Worm (Caenorhabditis elegans): ENCODE results near the gene fbxa-15.

- TF ChIP-seq unc-62 (GFP tag; optimal IDR thresholded peaks at IDR 0.05): no peak
- TF ChIP-seq nhr-11 (tag; optimal IDR thresholded peaks at IDR 0.05): no peak
- TF ChIP-seq nfya-1 (tag; optimal IDR thresholded peaks at IDR 0.05; ENCODE audit: insufficient read depth): no peak
- TF ChIP-seq elt-2 (tag; optimal IDR thresholded peaks at IDR 0.05): peak; percentile 75
- no peak for TF ChIP-seq ztf-11 (tag; optimal IDR thresholded peaks at IDR 0.05)
- peak; percentile 31 for TF ChIP-seq jun-1 (tag; optimal IDR thresholded peaks at IDR 0.05)
- TF ChIP-seq nhr-67 (tag; optimal IDR thresholded peaks at IDR 0.05): no peak
- no peak for TF ChIP-seq pha-4 (tag; optimal IDR thresholded peaks at IDR 0.05)
- TF ChIP-seq snpc-4 (tag; optimal IDR thresholded peaks at IDR 0.05): no peak
- no peak for TF ChIP-seq nhr-28 (tag; optimal IDR thresholded peaks at IDR 0.05)
- TF ChIP-seq egl-27 (tag; optimal IDR thresholded peaks at IDR 0.05): no peak
- peak in 1 of 3 experiments; percentile 51 for TF ChIP-seq elt-3 (tag; optimal IDR thresholded peaks at IDR 0.05)
Measured at ce11 chrIII:1289139-1289538, 32.3 kb downstream of the fbxa-15 start.
